Fruit fly (Drosophila melanogaster): ENCODE data around the gene Sas10.

DNA sequence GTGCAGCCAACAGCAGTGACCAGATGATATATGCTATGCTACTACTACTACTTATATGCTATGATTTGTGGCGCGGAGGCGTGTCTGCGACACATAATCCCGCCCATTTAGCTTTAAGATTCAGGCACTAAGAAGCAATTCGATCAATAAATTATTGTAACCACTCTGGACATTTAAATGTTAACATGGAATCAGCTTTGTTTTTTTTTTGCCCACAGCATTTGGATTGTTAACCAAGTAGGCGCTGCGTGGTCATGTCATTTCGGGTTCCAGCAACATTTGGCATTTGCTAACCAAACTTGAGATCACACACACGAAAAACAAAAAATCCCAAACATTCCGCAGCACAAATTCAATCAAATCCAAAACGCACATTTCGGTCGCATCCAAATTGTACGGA, 4.3 kb upstream of the Sas10 start, which contains the start of gene CG4198:
- TF ChIP-seq CG16779 (tag; optimal IDR thresholded peaks at IDR 0.05) = no peak
- no peak for TF ChIP-seq dsx (GFP tag; optimal IDR thresholded peaks at IDR 0.05; ENCODE audit: poor library complexity, severe bottlenecking)
- no peak for TF ChIP-seq Ets96B (tag; optimal IDR thresholded peaks at IDR 0.05)
- no peak for TF ChIP-seq achi (GFP tag; optimal IDR thresholded peaks at IDR 0.05)
- no peak for TF ChIP-seq Ets21C (GFP tag; optimal IDR thresholded peaks at IDR 0.05)
- no peak for TF ChIP-seq Hr39 (GFP tag; optimal IDR thresholded peaks at IDR 0.05)
- TF ChIP-seq CG6854 (GFP tag; optimal IDR thresholded peaks at IDR 0.05) = no peak
- TF ChIP-seq pdm3 (GFP tag; optimal IDR thresholded peaks at IDR 0.05) = no peak
- TF ChIP-seq topi (GFP tag; optimal IDR thresholded peaks at IDR 0.05) = no peak
- no peak for TF ChIP-seq CG9139 (GFP tag; optimal IDR thresholded peaks at IDR 0.05)
- TF ChIP-seq OdsH (GFP tag; optimal IDR thresholded peaks at IDR 0.05) = no peak
- TF ChIP-seq Lpt (GFP tag; optimal IDR thresholded peaks at IDR 0.05) = no peak

Data from whole organism, prepupa.